Worm (Caenorhabditis elegans): Measurements from ENCODE around the gene Y14H12B.2.
A peak's percentile ranks its signal among the peaks of the same experiment; 100 is the strongest.

Y14H12B.2 gene

ce11 chrII:3910737-3911136 is 22.8 kb downstream of the Y14H12B.2 start, which contains the start of gene bcmo-2:
bcmo-2 (minus strand) TSS chrII:3910837.
- no peak for TF ChIP-seq peb-1 (tag; optimal IDR thresholded peaks at IDR 0.05)
- TF ChIP-seq fos-1 (tag; optimal IDR thresholded peaks at IDR 0.05): no peak
- no peak for TF ChIP-seq R02D3.7 (tag; optimal IDR thresholded peaks at IDR 0.05)
- TF ChIP-seq egl-27 (tag; optimal IDR thresholded peaks at IDR 0.05): no peak
- peak; percentile 29 for TF ChIP-seq snpc-4 (tag; optimal IDR thresholded peaks at IDR 0.05)

ce11 chrII:3909301-3909700 is 24.2 kb downstream of the Y14H12B.2 start:
- TF ChIP-seq lin-13 (GFP tag; optimal IDR thresholded peaks at IDR 0.05) (no peak), ZK546.5 (tag; optimal IDR thresholded peaks at IDR 0.05) (no peak)

ce11 chrII:3908135-3908534 is 25.4 kb downstream of the Y14H12B.2 start:
- TF ChIP-seq aly-2 (tag; optimal IDR thresholded peaks at IDR 0.05) (no peak), blmp-1 (tag; optimal IDR thresholded peaks at IDR 0.05; ENCODE audit: insufficient read depth) (no peak), fos-1 (tag; optimal IDR thresholded peaks at IDR 0.05) (no peak), nhr-25 (tag; optimal IDR thresholded peaks at IDR 0.05) (no peak), nhr-11 (tag; optimal IDR thresholded peaks at IDR 0.05) (no peak), nhr-77 (tag; optimal IDR thresholded peaks at IDR 0.05) (no peak), unc-62 (GFP tag; optimal IDR thresholded peaks at IDR 0.05) (no peak), nhr-21 (tag; optimal IDR thresholded peaks at IDR 0.05) (no peak), nhr-12 (tag; optimal IDR thresholded peaks at IDR 0.05) (no peak), elt-1 (tag; optimal IDR thresholded peaks at IDR 0.05) (no peak), ama-1 (optimal IDR thresholded peaks at IDR 0.05) (no peak), crh-2 (tag; optimal IDR thresholded peaks at IDR 0.05) (no peak), alr-1 (tag; optimal IDR thresholded peaks at IDR 0.05) (no peak), lin-39 (tag; optimal IDR thresholded peaks at IDR 0.05) (no peak), ztf-11 (tag; optimal IDR thresholded peaks at IDR 0.05) (no peak), ztf-1 (GFP tag; conservative IDR thresholded peaks at IDR 0.05) (no peak), Y55F3AM.14 (GFP tag; optimal IDR thresholded peaks at IDR 0.05) (no peak)

ce11 chrII:3906615-3907190 is 26.8 kb downstream of the Y14H12B.2 start, which contains the start of the genes F53C3.11 and fbxb-103:
F53C3.11 (minus strand) TSS chrII:3906715.
fbxb-103 (plus strand) TSS chrII:3907140.
- TF ChIP-seq ceh-82 (tag; optimal IDR thresholded peaks at IDR 0.05) (no peak), nhr-6 (tag; optimal IDR thresholded peaks at IDR 0.05) (no peak), lsy-2 (tag; optimal IDR thresholded peaks at IDR 0.05) (no peak), lin-39 (tag; optimal IDR thresholded peaks at IDR 0.05) (no peak), nhr-237 (tag; optimal IDR thresholded peaks at IDR 0.05) (no peak), elt-3 (tag; optimal IDR thresholded peaks at IDR 0.05) (no peak), ama-1 (optimal IDR thresholded peaks at IDR 0.05) (no peak), mdl-1 (tag; optimal IDR thresholded peaks at IDR 0.05) (no peak), nhr-11 (tag; optimal IDR thresholded peaks at IDR 0.05) (no peak)

ce11 chrII:3902798-3903197 is 30.7 kb downstream of the Y14H12B.2 start, which contains the start of gene F53C3.3:
F53C3.3 (plus strand) TSS chrII:3902856.
- no peak for TF ChIP-seq ceh-82 (tag; optimal IDR thresholded peaks at IDR 0.05)
- no peak for TF ChIP-seq ztf-1 (GFP tag; conservative IDR thresholded peaks at IDR 0.05)
- no peak for TF ChIP-seq alr-1 (tag; optimal IDR thresholded peaks at IDR 0.05)
- TF ChIP-seq skn-1 (tag; optimal IDR thresholded peaks at IDR 0.05): no peak
- TF ChIP-seq nhr-237 (tag; optimal IDR thresholded peaks at IDR 0.05): no peak
- no peak for TF ChIP-seq nhr-77 (tag; optimal IDR thresholded peaks at IDR 0.05)
- TF ChIP-seq peb-1 (tag; optimal IDR thresholded peaks at IDR 0.05): no peak
- TF ChIP-seq ceh-16 (tag; optimal IDR thresholded peaks at IDR 0.05): no peak
- no peak for TF ChIP-seq nhr-10 (tag; optimal IDR thresholded peaks at IDR 0.05)
- no peak for TF ChIP-seq elt-3 (tag; optimal IDR thresholded peaks at IDR 0.05)
- TF ChIP-seq nhr-6 (tag; optimal IDR thresholded peaks at IDR 0.05): no peak

- TF ChIP-seq F13H6.1 (tag; optimal IDR thresholded peaks at IDR 0.05) (no peak), ztf-1 (GFP tag; conservative IDR thresholded peaks at IDR 0.05) (no peak), nhr-11 (tag; optimal IDR thresholded peaks at IDR 0.05) (no peak), nhr-12 (tag; optimal IDR thresholded peaks at IDR 0.05) (no peak), nhr-6 (tag; optimal IDR thresholded peaks at IDR 0.05) (no peak), Y55F3AM.14 (GFP tag; optimal IDR thresholded peaks at IDR 0.05) (no peak), sma-3 (GFP tag; optimal IDR thresholded peaks at IDR 0.05) (no peak), zag-1 (tag; optimal IDR thresholded peaks at IDR 0.05) (no peak), lin-13 (GFP tag; optimal IDR thresholded peaks at IDR 0.05) (no peak), egl-27 (tag; optimal IDR thresholded peaks at IDR 0.05) (no peak), peb-1 (tag; optimal IDR thresholded peaks at IDR 0.05) (no peak), mdl-1 (tag; optimal IDR thresholded peaks at IDR 0.05) (no peak), mab-5 (tag; optimal IDR thresholded peaks at IDR 0.05) (no peak), dmd-4 (tag; optimal IDR thresholded peaks at IDR 0.05) (no peak), nhr-77 (tag; optimal IDR thresholded peaks at IDR 0.05) (no peak)
Observed at ce11 chrII:3901108-3901507, 32.4 kb downstream of the Y14H12B.2 start, which contains the start of gene F53C3.4. F53C3.4 (plus strand) TSS chrII:3901408.
